Fruit fly (Drosophila melanogaster) whole organism, embryonic: Measurements from ENCODE around the gene CG6602.
A peak's percentile ranks its signal among the peaks of the same experiment; 100 is the strongest.

Experiments used
- B-H1 ChIP-seq: fragments of 200-800 bp; sonication (Bioruptor generic); IDR thresholded peaks from 3 replicates; pipeline ENCODE4 v1.3.6; 2022; ENCODE audit warnings: missing biosample characterization, missing genetic modification characterization
- CG10209 ChIP-seq: fragments of 200-800 bp; sonication (Bioruptor generic); optimal IDR thresholded peaks from 3 replicates; lab custom pipeline; 2017; ENCODE audit warnings: missing biosample characterization, mild to moderate bottlenecking, missing genetic modification characterization, missing genetic modification reagents
- CG10959 ChIP-seq: fragments of 200-800 bp; sonication (Bioruptor generic); IDR thresholded peaks from 2 replicates; pipeline ENCODE4 v1.3.6; 2022; ENCODE audit warnings: missing biosample characterization, missing genetic modification characterization
- CG11093 ChIP-seq: fragments of 200-800 bp; sonication (Bioruptor generic); IDR thresholded peaks from 3 replicates; pipeline ENCODE4 v1.3.6; 2022; ENCODE audit warnings: missing biosample characterization, missing genetic modification characterization
- CG12769 ChIP-seq: fragments of 200-800 bp; sonication (Bioruptor generic); optimal IDR thresholded peaks from 2 replicates; lab custom pipeline; 2019; ENCODE audit warnings: missing biosample characterization, mild to moderate bottlenecking, missing genetic modification characterization, moderate library complexity
- CG14050 ChIP-seq: fragments of 200-800 bp; sonication (Bioruptor generic); IDR thresholded peaks from 3 replicates; pipeline ENCODE4 v1.3.6; 2022; ENCODE audit warnings: missing biosample characterization, missing genetic modification characterization
- CG15696 ChIP-seq: fragments of 200-800 bp; sonication (Bioruptor generic); optimal IDR thresholded peaks from 2 replicates; lab custom pipeline; 2019; ENCODE audit warnings: missing biosample characterization, mild to moderate bottlenecking, missing genetic modification characterization, moderate library complexity
- CG17829 ChIP-seq: fragments of 200-800 bp; optimal IDR thresholded peaks from 2 replicates; lab custom pipeline; 2019; ENCODE audit warnings: missing biosample characterization, mild to moderate bottlenecking, missing genetic modification characterization, moderate library complexity
- CG18476 ChIP-seq: fragments of 200-800 bp; sonication (Bioruptor generic); optimal IDR thresholded peaks from 2 replicates; lab custom pipeline; 2016; ENCODE audit warnings: missing biosample characterization, mild to moderate bottlenecking, missing genetic modification characterization
- CG31224 ChIP-seq: fragments of 200-800 bp; sonication (Bioruptor generic); IDR thresholded peaks from 2 replicates; pipeline ENCODE4 v1.3.6; 2022; ENCODE audit warnings: missing biosample characterization, missing genetic modification characterization
- CG3163 ChIP-seq: fragments of 200-800 bp; sonication (Bioruptor generic); optimal IDR thresholded peaks from 3 replicates; lab custom pipeline; 2016; ENCODE audit warnings: missing biosample characterization, missing genetic modification characterization
- CG3995 ChIP-seq: fragments of 200-800 bp; sonication (Bioruptor generic); optimal IDR thresholded peaks from 3 replicates; lab custom pipeline; 2016; ENCODE audit warnings: missing biosample characterization, missing genetic modification characterization
- CG4404 ChIP-seq: fragments of 200-800 bp; sonication (Bioruptor generic); IDR thresholded peaks from 2 replicates; pipeline ENCODE4 v1.3.6; 2022; ENCODE audit warnings: missing biosample characterization, missing genetic modification characterization
- CG4617 ChIP-seq: fragments of 200-800 bp; sonication (Bioruptor generic); optimal IDR thresholded peaks from 3 replicates; lab custom pipeline; 2016; ENCODE audit warnings: missing biosample characterization, missing genetic modification characterization, borderline replicate concordance
- CG6689 ChIP-seq: fragments of 200-800 bp; sonication (Bioruptor generic); IDR thresholded peaks from 2 replicates; pipeline ENCODE4 v1.3.6; 2022; ENCODE audit warnings: missing biosample characterization, missing genetic modification characterization
- CG7839 ChIP-seq: fragments of 200-800 bp; sonication (Bioruptor generic); optimal IDR thresholded peaks from 3 replicates; lab custom pipeline; 2018; ENCODE audit warnings: missing biosample characterization, mild to moderate bottlenecking, missing genetic modification characterization, moderate library complexity
- CG8765 ChIP-seq: fragments of 200-800 bp; sonication (Bioruptor generic); IDR thresholded peaks from 2 replicates; pipeline ENCODE4 v1.3.6; 2022; ENCODE audit warnings: missing biosample characterization, missing genetic modification characterization
- CG8924 ChIP-seq: fragments of 200-800 bp; optimal IDR thresholded peaks from 3 replicates; lab custom pipeline; 2019; ENCODE audit warnings: missing biosample characterization, mild to moderate bottlenecking, missing genetic modification characterization, moderate library complexity
- CG9797 ChIP-seq: fragments of 200-800 bp; sonication (Bioruptor generic); optimal IDR thresholded peaks from 3 replicates; lab custom pipeline; 2018; ENCODE audit warnings: missing biosample characterization, mild to moderate bottlenecking, missing genetic modification characterization
- Chrac-16 ChIP-seq: fragments of 200-800 bp; sonication (Bioruptor generic); optimal IDR thresholded peaks from 3 replicates; lab custom pipeline; 2016; ENCODE audit warnings: missing biosample characterization, missing genetic modification characterization
- CrebB ChIP-seq: fragments of 200-800 bp; sonication (Bioruptor generic); optimal IDR thresholded peaks from 3 replicates; lab custom pipeline; 2018; ENCODE audit warnings: missing biosample characterization, mild to moderate bottlenecking, missing genetic modification characterization
- Doc3 ChIP-seq: fragments of 200-800 bp; sonication (Bioruptor generic); IDR thresholded peaks from 3 replicates; pipeline ENCODE4 v1.3.6; 2022; ENCODE audit warnings: missing biosample characterization, missing genetic modification characterization; ENCODE audit not compliant: partially characterized antibody
- Ets65A ChIP-seq: fragments of 200-800 bp; sonication (Bioruptor generic); peaks from one replicate; lab custom pipeline; 2016; ENCODE audit warnings: missing biosample characterization, missing genetic modification characterization
- Ets97D ChIP-seq: fragments of 200-800 bp; sonication (Bioruptor generic); optimal IDR thresholded peaks from 3 replicates; lab custom pipeline; 2016; ENCODE audit warnings: missing biosample characterization, missing genetic modification characterization
- HmgD ChIP-seq: fragments of 200-800 bp; sonication (Bioruptor generic); optimal IDR thresholded peaks from 3 replicates; lab custom pipeline; 2016; ENCODE audit warnings: missing biosample characterization, missing genetic modification characterization
- Myb ChIP-seq: fragments of 200-800 bp; sonication (Bioruptor generic); optimal IDR thresholded peaks from 2 replicates; lab custom pipeline; 2016; ENCODE audit warnings: missing biosample characterization, missing genetic modification characterization
- Sry-δ ChIP-seq: fragments of 200-800 bp; sonication (Bioruptor generic); optimal IDR thresholded peaks from 2 replicates; lab custom pipeline; 2016; ENCODE audit warnings: missing biosample characterization, missing genetic modification characterization
- Vsx1 ChIP-seq: fragments of 200-800 bp; sonication (Bioruptor generic); optimal IDR thresholded peaks from 2 replicates; lab custom pipeline; 2017; ENCODE audit warnings: missing biosample characterization, mild to moderate bottlenecking, missing genetic modification characterization, missing genetic modification reagents
- caup ChIP-seq: fragments of 200-800 bp; sonication (Bioruptor generic); optimal IDR thresholded peaks from 3 replicates; lab custom pipeline; 2017; ENCODE audit warnings: missing biosample characterization, mild to moderate bottlenecking, missing genetic modification characterization, moderate library complexity; ENCODE audit not compliant: severe bottlenecking
- da ChIP-seq: fragments of 200-800 bp; sonication (Bioruptor generic); optimal IDR thresholded peaks from 2 replicates; lab custom pipeline; 2016; ENCODE audit warnings: missing biosample characterization, missing genetic modification characterization
- dm ChIP-seq: fragments of 200-800 bp; sonication (Bioruptor generic); optimal IDR thresholded peaks from 3 replicates; lab custom pipeline; 2016; ENCODE audit warnings: missing biosample characterization, missing genetic modification characterization
- dpn ChIP-seq, 2 experiments: fragments of 200-800 bp; sonication (Bioruptor generic); optimal IDR thresholded peaks; 3 replicates each; lab custom pipeline; 2016; ENCODE audit warnings: missing biosample characterization in 2 of 2, missing genetic modification characterization in 2 of 2
- ewg ChIP-seq: fragments of 200-800 bp; sonication (Bioruptor generic); optimal IDR thresholded peaks from 3 replicates; lab custom pipeline; 2017; ENCODE audit warnings: mild to moderate bottlenecking, missing biosample characterization, missing genetic modification reagents, missing genetic modification characterization
- jing ChIP-seq: fragments of 200-800 bp; sonication (Bioruptor generic); optimal IDR thresholded peaks from 2 replicates; lab custom pipeline; 2018; ENCODE audit warnings: missing biosample characterization, mild to moderate bottlenecking, missing genetic modification characterization
- onecut ChIP-seq: fragments of 200-800 bp; sonication (Bioruptor generic); IDR thresholded peaks from 2 replicates; pipeline ENCODE4 v1.3.6; 2022; ENCODE audit warnings: missing biosample characterization, missing genetic modification characterization
- org-1 ChIP-seq: fragments of 200-800 bp; sonication (Bioruptor generic); optimal IDR thresholded peaks from 2 replicates; lab custom pipeline; 2017; ENCODE audit warnings: missing biosample characterization, missing genetic modification characterization
- pros ChIP-seq: fragments of 200-800 bp; sonication (Bioruptor generic); optimal IDR thresholded peaks from 3 replicates; lab custom pipeline; 2019; ENCODE audit warnings: missing biosample characterization, mild to moderate bottlenecking, missing genetic modification characterization, moderate library complexity
- pum ChIP-seq: fragments of 200-800 bp; sonication (Bioruptor generic); optimal IDR thresholded peaks from 2 replicates; lab custom pipeline; 2016; ENCODE audit warnings: missing biosample characterization, missing genetic modification characterization
- sna ChIP-seq: fragments of 200-800 bp; sonication (Bioruptor generic); IDR thresholded peaks from 2 replicates; pipeline ENCODE4 v1.3.6; 2022; ENCODE audit warnings: missing biosample characterization, missing genetic modification characterization; ENCODE audit not compliant: partially characterized antibody
- tap ChIP-seq: fragments of 200-800 bp; optimal IDR thresholded peaks from 3 replicates; lab custom pipeline; 2019; ENCODE audit warnings: missing biosample characterization, mild to moderate bottlenecking, missing genetic modification characterization, moderate library complexity
- tio ChIP-seq: fragments of 200-800 bp; sonication (Bioruptor generic); optimal IDR thresholded peaks from 2 replicates; lab custom pipeline; 2017; ENCODE audit warnings: missing biosample characterization, missing genetic modification characterization, inconsistent platforms
- trem ChIP-seq: fragments of 200-800 bp; optimal IDR thresholded peaks from 3 replicates; lab custom pipeline; 2019; ENCODE audit warnings: missing biosample characterization, mild to moderate bottlenecking, missing genetic modification characterization, moderate library complexity
- trh ChIP-seq: fragments of 200-800 bp; sonication (Bioruptor generic); optimal IDR thresholded peaks from 2 replicates; lab custom pipeline; 2016; ENCODE audit warnings: missing biosample characterization, missing genetic modification characterization
- tx ChIP-seq: fragments of 200-800 bp; sonication (Bioruptor generic); optimal IDR thresholded peaks from 2 replicates; lab custom pipeline; 2016; ENCODE audit warnings: missing biosample characterization, missing genetic modification characterization
- unc-4 ChIP-seq: fragments of 200-800 bp; sonication (Bioruptor generic); IDR thresholded peaks from 2 replicates; pipeline ENCODE4 v1.3.6; 2022; ENCODE audit warnings: missing biosample characterization, missing genetic modification characterization; ENCODE audit not compliant: partially characterized antibody
- usp ChIP-seq: fragments of >200 bp; optimal IDR thresholded peaks from 2 replicates; lab custom pipeline; 2017; ENCODE audit warnings: missing biosample characterization, missing genetic modification characterization
- vnd ChIP-seq: fragments of 200-800 bp; sonication (Bioruptor generic); IDR thresholded peaks from 3 replicates; pipeline ENCODE4 v1.3.6; 2022; ENCODE audit warnings: missing biosample characterization, missing genetic modification characterization; ENCODE audit not compliant: partially characterized antibody
- vvl ChIP-seq: fragments of 200-800 bp; sonication (Bioruptor generic); IDR thresholded peaks from 2 replicates; pipeline ENCODE4 v1.3.6; 2022; ENCODE audit warnings: missing biosample characterization, missing genetic modification characterization
- wor ChIP-seq: fragments of 200-800 bp; sonication (Bioruptor generic); IDR thresholded peaks from 2 replicates; pipeline ENCODE4 v1.3.6; 2022; ENCODE audit warnings: missing biosample characterization, missing genetic modification characterization
- zen2 ChIP-seq: fragments of 200-800 bp; sonication (Bioruptor generic); IDR thresholded peaks from 3 replicates; pipeline ENCODE4 v1.3.6; 2022; ENCODE audit warnings: missing biosample characterization, missing genetic modification characterization; ENCODE audit not compliant: partially characterized antibody

CG6602 gene

DNA sequence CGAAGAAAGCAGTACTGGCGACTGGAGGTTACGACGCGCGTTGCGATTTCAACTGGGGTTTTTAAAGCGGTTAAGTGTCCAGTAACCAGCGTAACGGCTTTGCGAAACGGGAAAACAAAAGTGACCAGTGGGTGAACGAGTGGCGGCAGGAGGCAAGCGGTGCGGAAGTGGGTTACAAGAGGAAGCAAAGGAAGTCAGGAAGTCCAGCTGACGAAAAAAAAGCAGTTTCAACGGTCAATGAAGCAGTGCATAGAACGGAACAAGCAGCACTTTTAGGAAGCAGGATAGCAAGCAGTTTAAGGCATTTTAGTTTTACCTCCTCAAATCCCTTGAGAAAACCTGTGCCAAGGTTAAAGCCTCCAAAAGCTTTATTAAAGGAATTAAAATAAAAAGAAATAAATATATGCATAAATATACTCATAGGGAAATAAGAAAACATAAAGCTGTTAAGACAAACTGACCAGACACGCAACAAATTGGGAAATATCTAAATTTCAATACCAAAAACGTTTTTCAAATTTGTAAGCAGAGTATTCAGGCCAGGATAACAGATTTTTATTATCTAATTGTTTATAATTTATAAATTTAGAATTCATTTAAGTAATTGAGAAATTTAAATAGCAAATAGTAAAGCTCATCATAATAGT is 12.8 kb upstream of the CG6602 start, which contains the start of gene CG6592 (continued):
- TF ChIP-seq CG14050 (GFP tag; lab: Robert Waterston, UW), result no peak
- TF ChIP-seq da (GFP tag; lab: Kevin White, UChicago), result no peak
- TF ChIP-seq CG10209 (GFP tag; lab: Kevin White, UChicago), result peak; percentile 62
- peak; percentile 16 for TF ChIP-seq trh (GFP tag; lab: Kevin White, UChicago)
- no peak for TF ChIP-seq B-H1 (GFP tag; lab: Robert Waterston, UW)
- TF ChIP-seq CrebB (tag; lab: Kevin White, UChicago), result no peak
- TF ChIP-seq tx, result no peak
- peak; percentile 4 for TF ChIP-seq CG8924 (tag; lab: Kevin White, UChicago)
- peak; percentile 37 for TF ChIP-seq Chrac-16 (GFP tag; lab: Kevin White, UChicago)
- no peak for TF ChIP-seq tio (GFP tag; lab: Kevin White, UChicago)
- 0 out of 2 replicates have a peak, but pooled peaks have one; percentile 22 for TF ChIP-seq vvl (GFP tag; lab: Robert Waterston, UW)
- TF ChIP-seq trem (tag; lab: Kevin White, UChicago), result peak; percentile 8
- no peak for TF ChIP-seq CG9797 (GFP tag; lab: Kevin White, UChicago)
- TF ChIP-seq Ets65A (GFP tag; lab: Kevin White, UChicago), result peak; percentile 98
- TF ChIP-seq CG8765 (GFP tag; lab: Robert Waterston, UW), result peak; percentile 62; the same call in 1 of the 2 replicates
- TF ChIP-seq org-1 (GFP tag; lab: Kevin White, UChicago), result peak; percentile 32
- no peak for TF ChIP-seq Sry-δ (GFP tag; lab: Kevin White, UChicago)
- TF ChIP-seq CG10959 (GFP tag; lab: Robert Waterston, UW), result peak; percentile 49; the same call in 1 of the 2 replicates
- TF ChIP-seq Vsx1 (GFP tag; lab: Kevin White, UChicago), result no peak
- peak; percentile 28 for TF ChIP-seq dm (GFP tag; lab: Kevin White, UChicago)
- no peak for TF ChIP-seq CG3995
- TF ChIP-seq CG18476 (GFP tag; lab: Kevin White, UChicago), result no peak
- no peak for TF ChIP-seq sna (GFP tag; lab: Robert Waterston, UW)
- TF ChIP-seq CG4404 (GFP tag; lab: Robert Waterston, UW), result peak; percentile 49
- peak; percentile 48 for TF ChIP-seq HmgD (GFP tag; lab: Kevin White, UChicago)
- no peak for TF ChIP-seq tap (tag; lab: Kevin White, UChicago)
- peak; percentile 15 for TF ChIP-seq CG17829 (tag; lab: Kevin White, UChicago)
- TF ChIP-seq zen2 (GFP tag; lab: Robert Waterston, UW), result no peak
- TF ChIP-seq CG3163 (GFP tag; lab: Kevin White, UChicago), result no peak
- TF ChIP-seq CG12769, result no peak
- peak; percentile 63 for TF ChIP-seq Myb (GFP tag; lab: Kevin White, UChicago)
- peak; percentile 87 for TF ChIP-seq ewg
- no peak for TF ChIP-seq wor
- peak; percentile 98 for TF ChIP-seq Ets97D (GFP tag; lab: Kevin White, UChicago)
- TF ChIP-seq CG15696 (tag; lab: Kevin White, UChicago), result peak; percentile 57
- TF ChIP-seq usp (GFP tag; lab: Kevin White, UChicago), result no peak
- no peak for TF ChIP-seq pros (GFP tag; lab: Kevin White, UChicago)
- no peak for TF ChIP-seq Doc3 (GFP tag; lab: Robert Waterston, UW)
- no peak for TF ChIP-seq caup (GFP tag; lab: Kevin White, UChicago)
- TF ChIP-seq CG31224 (GFP tag; lab: Robert Waterston, UW), result no peak
- 0 out of 2 replicates have a peak, but pooled peaks have one; percentile 8 for TF ChIP-seq CG6689 (GFP tag; lab: Robert Waterston, UW)
- peak; percentile 36 for TF ChIP-seq CG4617
- TF ChIP-seq vnd (GFP tag; lab: Robert Waterston, UW), result no peak
- TF ChIP-seq onecut (GFP tag; lab: Robert Waterston, UW), result 0 out of 2 replicates have a peak, but pooled peaks have one; percentile 13
- TF ChIP-seq CG11093 (GFP tag; lab: Robert Waterston, UW), result no peak
- no peak for TF ChIP-seq pum
- peak; percentile 49 for TF ChIP-seq CG7839 (tag; lab: Kevin White, UChicago)
- TF ChIP-seq jing (GFP tag; lab: Kevin White, UChicago), result peak; percentile 5
- TF ChIP-seq unc-4 (GFP tag; lab: Robert Waterston, UW), result no peak
- peak in 1 of 2 experiments; percentile 61 for TF ChIP-seq dpn (GFP tag; optimal IDR thresholded peaks at IDR 0.05; lab: Kevin White, UChicago)
